Worm (Caenorhabditis elegans) whole organism, midembryonic: ENCODE data around the gene F46F5.16.

Source experiments
- cog-1 ChIP-seq: sonication (generic microtip); optimal IDR thresholded peaks from 2 replicates; lab custom pipeline; 2016; ENCODE audit warnings: missing genetic modification characterization, missing compliant biosample characterization
- flt-1 ChIP-seq: fragments of 200-800 bp; sonication (Bioruptor generic); IDR thresholded peaks from 2 replicates; pipeline ENCODE4 v1.3.6; 2022; ENCODE audit warnings: missing genetic modification characterization, missing compliant biosample characterization
- klf-2 ChIP-seq: fragments of 200-800 bp; sonication (Bioruptor generic); conservative IDR thresholded peaks from 2 replicates; pipeline ENCODE4 v1.3.6; 2022; ENCODE audit warnings: missing genetic modification reagents, missing genetic modification characterization, missing compliant biosample characterization
- med-1 ChIP-seq: sonication (generic microtip); optimal IDR thresholded peaks from 2 replicates; lab custom pipeline; 2017; ENCODE audit warnings: missing genetic modification characterization, mild to moderate bottlenecking, missing compliant biosample characterization, antibody characterized with exemption, missing genetic modification reagents; ENCODE audit not compliant: insufficient read depth
- ztf-23 ChIP-seq: fragments of 200-800 bp; sonication (Bioruptor generic); IDR thresholded peaks from 2 replicates; pipeline ENCODE4 v1.3.6; 2022; ENCODE audit warnings: missing genetic modification reagents, missing genetic modification characterization, missing compliant biosample characterization

DNA sequence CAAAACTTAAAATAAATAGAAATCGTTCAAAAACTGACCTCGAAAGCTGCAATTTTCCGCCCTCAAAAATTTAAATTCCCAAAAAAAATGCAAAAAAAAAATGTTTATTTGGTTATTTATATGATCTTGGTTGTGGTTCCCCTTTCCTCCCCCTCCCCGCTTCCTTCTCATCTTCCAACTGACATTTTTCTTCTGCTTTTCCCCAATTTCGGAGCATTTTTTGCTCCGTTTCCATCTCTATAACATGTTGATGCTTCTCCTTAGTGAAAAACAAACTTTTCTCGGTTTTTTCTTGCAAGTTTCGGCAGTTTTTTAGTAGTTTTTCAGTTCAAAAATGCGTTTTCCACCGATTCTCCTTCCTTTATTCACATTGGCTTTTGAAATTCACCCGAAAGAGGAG is 12.0 kb upstream of the F46F5.16 start, which contains the start of gene Y39F10A.1:
- TF ChIP-seq flt-1 (GFP tag; lab: Robert Waterston, UW) = no peak
- TF ChIP-seq med-1 = no peak
- TF ChIP-seq klf-2 (GFP tag; lab: Robert Waterston, UW) = no peak
- TF ChIP-seq ztf-23 (GFP tag; lab: Robert Waterston, UW) = no peak
- no peak for TF ChIP-seq cog-1
